Fruit fly (Drosophila melanogaster) whole organism: Measurements from ENCODE around the gene CG1172.

Source experiments
- CG8478 ChIP-seq: fragments of >200 bp; optimal IDR thresholded peaks from 2 replicates; lab custom pipeline; 2018; ENCODE audit warnings: inconsistent platforms
- Dll ChIP-seq: fragments of >200 bp; optimal IDR thresholded peaks from 2 replicates; lab custom pipeline; 2017
- EcR ChIP-seq, 2 experiments: fragments of >200 bp; optimal IDR thresholded peaks; 2 replicates each; lab custom pipeline; 2017; ENCODE audit warnings: missing biosample characterization in 2 of 2, missing genetic modification characterization in 2 of 2, missing genetic modification reagents in 2 of 2
- pan ChIP-seq: fragments of >200 bp; optimal IDR thresholded peaks from 2 replicates; lab custom pipeline; 2017
- usp ChIP-seq: fragments of >200 bp; optimal IDR thresholded peaks from 2 replicates; lab custom pipeline; 2017; ENCODE audit warnings: missing biosample characterization, missing genetic modification characterization, mixed read lengths

DNA sequence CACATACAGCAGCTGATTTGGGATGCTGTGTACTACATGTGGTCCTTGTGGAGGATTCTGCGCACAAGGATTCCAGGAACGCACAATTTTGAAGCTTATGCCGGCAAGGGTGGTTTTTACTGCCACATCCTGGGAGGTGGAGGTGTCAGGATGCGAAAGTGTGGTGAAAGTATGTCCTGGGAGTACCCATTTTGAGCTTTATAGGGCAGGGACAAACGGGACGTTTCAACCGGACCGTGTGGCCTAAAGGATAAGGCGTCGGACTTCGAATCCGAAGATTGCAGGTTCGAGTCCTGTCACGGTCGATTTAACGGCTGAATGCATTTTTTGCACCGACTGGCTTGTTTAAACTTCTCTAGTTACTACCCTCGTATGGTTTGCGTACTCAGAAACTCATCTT is 5.7 kb upstream of the CG1172 start:
- no peak for TF ChIP-seq usp
- no peak for TF ChIP-seq Dll
- no peak for TF ChIP-seq pan (lab: Kevin White, UChicago)
- no peak for TF ChIP-seq EcR (GFP tag; optimal IDR thresholded peaks at IDR 0.05; lab: Kevin White, UChicago)
- no peak for TF ChIP-seq CG8478 (lab: Kevin White, UChicago)
